Worm (Caenorhabditis elegans) whole organism, late embryonic: Measurements from ENCODE around the gene gcy-12.
A peak's percentile ranks its signal among the peaks of the same experiment; 100 is the strongest.

ENCODE experiments used
- C08G9.2 ChIP-seq: sonication (generic microtip); optimal IDR thresholded peaks from 2 replicates; lab custom pipeline; 2016; ENCODE audit warnings: mild to moderate bottlenecking, missing genetic modification characterization, moderate library complexity, missing compliant biosample characterization
- F13H6.1 ChIP-seq: sonication (generic microtip); optimal IDR thresholded peaks from 2 replicates; lab custom pipeline; 2016; ENCODE audit warnings: missing genetic modification characterization, missing compliant biosample characterization
- K09A11.1 ChIP-seq: sonication (generic microtip); optimal IDR thresholded peaks from 2 replicates; lab custom pipeline; 2017; ENCODE audit warnings: antibody characterized with exemption, mild to moderate bottlenecking, missing genetic modification characterization, missing compliant biosample characterization; ENCODE audit not compliant: insufficient read depth
- T23F11.4 ChIP-seq: fragments of 200-800 bp; sonication (Bioruptor generic); optimal IDR thresholded peaks from 2 replicates; lab custom pipeline; 2018; ENCODE audit warnings: mild to moderate bottlenecking, missing genetic modification characterization, missing compliant biosample characterization
- Y22D7AL.16 ChIP-seq: sonication (generic microtip); optimal IDR thresholded peaks from 2 replicates; lab custom pipeline; 2016; ENCODE audit warnings: missing genetic modification characterization, missing compliant biosample characterization
- ahr-1 ChIP-seq: sonication (generic microtip); optimal IDR thresholded peaks from 2 replicates; lab custom pipeline; 2016; ENCODE audit warnings: missing genetic modification characterization, missing compliant biosample characterization
- ama-1 ChIP-seq: fragments of 150-350 bp; optimal IDR thresholded peaks from 2 replicates; lab custom pipeline; 2014
- ceh-18 ChIP-seq: sonication (generic microtip); optimal IDR thresholded peaks from 2 replicates; lab custom pipeline; 2016; ENCODE audit warnings: missing genetic modification characterization, missing compliant biosample characterization
- ceh-24 ChIP-seq: sonication (generic microtip); optimal IDR thresholded peaks from 2 replicates; lab custom pipeline; 2016; ENCODE audit warnings: mild to moderate bottlenecking, missing genetic modification characterization, missing compliant biosample characterization
- ceh-31 ChIP-seq: sonication (generic microtip); optimal IDR thresholded peaks from 2 replicates; lab custom pipeline; 2016; ENCODE audit warnings: missing genetic modification characterization, missing compliant biosample characterization
- ceh-34 ChIP-seq: sonication (generic microtip); optimal IDR thresholded peaks from 2 replicates; lab custom pipeline; 2016; ENCODE audit warnings: mild to moderate bottlenecking, missing genetic modification characterization, missing compliant biosample characterization
- ceh-45 ChIP-seq: fragments of 200-800 bp; sonication (Bioruptor generic); IDR thresholded peaks from 2 replicates; pipeline ENCODE4 v1.3.6; 2022; ENCODE audit warnings: missing genetic modification reagents, missing genetic modification characterization, missing compliant biosample characterization
- ceh-48 ChIP-seq: sonication (generic microtip); optimal IDR thresholded peaks from 2 replicates; lab custom pipeline; 2016; ENCODE audit warnings: missing genetic modification characterization, inconsistent platforms, missing compliant biosample characterization
- elt-2 ChIP-seq: sonication (generic microtip); optimal IDR thresholded peaks from 2 replicates; lab custom pipeline; 2016; ENCODE audit warnings: missing genetic modification reagents, missing genetic modification characterization, missing compliant biosample characterization
- gmeb-2 ChIP-seq: sonication (generic microtip); optimal IDR thresholded peaks from 2 replicates; lab custom pipeline; 2016; ENCODE audit warnings: missing genetic modification characterization, inconsistent platforms, missing compliant biosample characterization
- hlh-15 ChIP-seq: sonication (generic microtip); optimal IDR thresholded peaks from 2 replicates; lab custom pipeline; 2016; ENCODE audit warnings: missing genetic modification characterization, missing compliant biosample characterization
- hlh-30 ChIP-seq: sonication (generic microtip); optimal IDR thresholded peaks from 2 replicates; lab custom pipeline; 2017; ENCODE audit warnings: antibody characterized with exemption, missing genetic modification characterization, missing compliant biosample characterization; ENCODE audit not compliant: insufficient read depth
- madf-2 ChIP-seq: sonication (generic microtip); optimal IDR thresholded peaks from 2 replicates; lab custom pipeline; 2017; ENCODE audit warnings: missing genetic modification characterization, missing compliant biosample characterization
- nfya-1 ChIP-seq: sonication (generic microtip); optimal IDR thresholded peaks from 2 replicates; lab custom pipeline; 2017; ENCODE audit warnings: missing genetic modification characterization, mild to moderate bottlenecking, missing compliant biosample characterization, antibody characterized with exemption, moderate library complexity
- nhr-11 ChIP-seq: fragments of 150-350 bp; optimal IDR thresholded peaks from 2 replicates; lab custom pipeline; 2014; ENCODE audit warnings: missing biosample characterization, missing genetic modification characterization
- nhr-232 ChIP-seq: sonication (generic microtip); optimal IDR thresholded peaks from 2 replicates; lab custom pipeline; 2016; ENCODE audit warnings: missing genetic modification characterization, missing compliant biosample characterization
- pag-3 ChIP-seq: sonication (generic microtip); optimal IDR thresholded peaks from 2 replicates; lab custom pipeline; 2016; ENCODE audit warnings: missing compliant biosample characterization, missing genetic modification characterization, borderline replicate concordance
- pax-1 ChIP-seq: fragments of 150-350 bp; optimal IDR thresholded peaks from 2 replicates; lab custom pipeline; 2014; ENCODE audit warnings: missing biosample characterization, missing genetic modification characterization
- pha-2 ChIP-seq: sonication (generic microtip); optimal IDR thresholded peaks from 2 replicates; lab custom pipeline; 2017; ENCODE audit warnings: mild to moderate bottlenecking, missing genetic modification characterization, missing compliant biosample characterization
- pha-4 ChIP-seq: fragments of 150-350 bp; optimal IDR thresholded peaks from 2 replicates; lab custom pipeline; 2018; ENCODE audit warnings: missing biosample characterization, missing genetic modification reagents, missing genetic modification characterization
- pqm-1 ChIP-seq: sonication (generic microtip); optimal IDR thresholded peaks from 2 replicates; lab custom pipeline; 2016; ENCODE audit warnings: missing genetic modification characterization, missing compliant biosample characterization
- pros-1 ChIP-seq: fragments of 150-350 bp; optimal IDR thresholded peaks from 2 replicates; lab custom pipeline; 2014; ENCODE audit warnings: missing biosample characterization, missing genetic modification reagents, missing genetic modification characterization
- ref-2 ChIP-seq: sonication (generic microtip); optimal IDR thresholded peaks from 2 replicates; lab custom pipeline; 2016; ENCODE audit warnings: missing genetic modification characterization, missing compliant biosample characterization
- rnt-1 ChIP-seq: sonication (generic microtip); optimal IDR thresholded peaks from 2 replicates; lab custom pipeline; 2016; ENCODE audit warnings: missing genetic modification characterization, missing compliant biosample characterization
- sdc-2 ChIP-seq: sonication (generic microtip); optimal IDR thresholded peaks from 2 replicates; lab custom pipeline; 2016; ENCODE audit warnings: missing genotype, missing genetic modification characterization, missing compliant biosample characterization
- sox-2 ChIP-seq: fragments of 200-800 bp; sonication (Bioruptor generic); IDR thresholded peaks from 2 replicates; pipeline ENCODE4 v1.3.6; 2022; ENCODE audit warnings: missing genetic modification reagents, missing genetic modification characterization, missing compliant biosample characterization
- sox-4 ChIP-seq: sonication (generic microtip); optimal IDR thresholded peaks from 2 replicates; lab custom pipeline; 2017; ENCODE audit warnings: mild to moderate bottlenecking, missing genetic modification characterization, inconsistent platforms, missing compliant biosample characterization
- syd-9 ChIP-seq: sonication (generic microtip); optimal IDR thresholded peaks from 2 replicates; lab custom pipeline; 2016; ENCODE audit warnings: mild to moderate bottlenecking, missing genetic modification characterization, moderate library complexity, missing compliant biosample characterization
- tbx-2 ChIP-seq: sonication (generic microtip); optimal IDR thresholded peaks from 2 replicates; lab custom pipeline; 2016; ENCODE audit warnings: missing genetic modification characterization, missing compliant biosample characterization
- tbx-7 ChIP-seq: sonication (generic microtip); optimal IDR thresholded peaks from 2 replicates; lab custom pipeline; 2016; ENCODE audit warnings: missing genotype, missing genetic modification characterization, missing compliant biosample characterization
- unc-42 ChIP-seq: sonication (generic microtip); optimal IDR thresholded peaks from 2 replicates; lab custom pipeline; 2016; ENCODE audit warnings: missing genotype, missing genetic modification characterization, missing compliant biosample characterization
- unc-55 ChIP-seq: sonication (generic microtip); optimal IDR thresholded peaks from 2 replicates; lab custom pipeline; 2017; ENCODE audit warnings: missing biosample characterization, missing genetic modification reagents, missing genetic modification characterization
- unc-86 ChIP-seq: sonication (generic microtip); optimal IDR thresholded peaks from 2 replicates; lab custom pipeline; 2016; ENCODE audit warnings: missing genetic modification characterization, missing compliant biosample characterization
- zip-5 ChIP-seq: sonication (generic microtip); optimal IDR thresholded peaks from 2 replicates; lab custom pipeline; 2016; ENCODE audit warnings: missing genetic modification characterization, missing compliant biosample characterization

Gene gcy-12

ce11 chrII:5336660-5337494 lies 25.0 kb downstream of the gcy-12 start:
- TF ChIP-seq rnt-1 (tag; lab: Kevin White, UChicago), result no peak
- no peak for TF ChIP-seq syd-9 (tag; lab: Kevin White, UChicago)
- TF ChIP-seq ceh-18 (tag; lab: Kevin White, UChicago), result peak; percentile 71
- TF ChIP-seq unc-86 (tag; lab: Kevin White, UChicago), result no peak
- TF ChIP-seq ahr-1 (tag; lab: Kevin White, UChicago), result no peak
- peak; percentile 64 for TF ChIP-seq elt-2 (tag; lab: Kevin White, UChicago)
- TF ChIP-seq madf-2 (tag; lab: Kevin White, UChicago), result no peak
- TF ChIP-seq Y22D7AL.16 (tag; lab: Kevin White, UChicago), result no peak
- TF ChIP-seq unc-55 (GFP tag; lab: Kevin White, UChicago), result peak; percentile 35
- TF ChIP-seq gmeb-2, result no peak
- TF ChIP-seq C08G9.2, result no peak
- TF ChIP-seq nfya-1, result peak; percentile 54
- no peak for TF ChIP-seq zip-5 (tag; lab: Kevin White, UChicago)
- peak; percentile 33 for TF ChIP-seq ceh-34 (tag; lab: Kevin White, UChicago)
- peak; percentile 62 for TF ChIP-seq ceh-31 (tag; lab: Kevin White, UChicago)
- peak; percentile 15 for TF ChIP-seq ama-1
- TF ChIP-seq tbx-2 (tag; lab: Kevin White, UChicago), result peak; percentile 56
- TF ChIP-seq F13H6.1 (tag; lab: Kevin White, UChicago), result peak; percentile 28
- peak; percentile 52 for TF ChIP-seq unc-42
- TF ChIP-seq sdc-2 (tag; lab: Kevin White, UChicago), result no peak
- TF ChIP-seq pqm-1 (tag; lab: Kevin White, UChicago), result peak; percentile 30

ce11 chrII:5337495-5337840 lies 25.6 kb downstream of the gcy-12 start:
- TF ChIP-seq ceh-45 (GFP tag; lab: Robert Waterston, UW), result no peak
- TF ChIP-seq pag-3 (tag; lab: Kevin White, UChicago), result no peak
- TF ChIP-seq nhr-11 (tag; lab: Kevin White, UChicago), result no peak
- no peak for TF ChIP-seq tbx-7 (tag; lab: Kevin White, UChicago)
- TF ChIP-seq sox-2 (GFP tag; lab: Robert Waterston, UW), result no peak
- TF ChIP-seq sdc-2 (tag; lab: Kevin White, UChicago), result no peak
- TF ChIP-seq, all 69 proteins: peak for 0

ce11 chrII:5338301-5338700 lies 26.5 kb downstream of the gcy-12 start:
- TF ChIP-seq nhr-11 (tag; lab: Kevin White, UChicago) (no peak), hlh-30 (peak; percentile 0)

DNA sequence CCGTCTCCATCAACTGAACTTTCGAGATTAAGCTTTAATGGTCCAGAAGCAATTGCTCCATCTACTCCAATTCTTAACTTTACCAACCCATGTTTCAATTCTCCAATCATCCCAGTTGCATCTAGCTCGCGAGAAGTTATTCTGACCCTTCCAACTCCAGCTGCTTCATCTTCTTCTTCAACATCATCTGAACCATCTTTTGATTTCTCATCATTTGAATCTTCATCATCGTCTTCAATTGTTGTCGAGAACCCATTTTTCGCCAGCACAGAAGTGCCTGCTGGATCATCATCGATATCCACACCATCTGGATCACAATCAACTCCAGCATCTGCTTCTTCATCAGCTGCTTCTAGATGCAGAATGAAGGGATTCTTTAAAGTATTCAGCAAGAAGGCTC lies 27.7 kb downstream of the gcy-12 start:
- TF ChIP-seq pha-4 (tag; lab: Kevin White, UChicago) (no peak), ceh-48 (tag; lab: Kevin White, UChicago) (no peak), nfya-1 (no peak), nhr-232 (tag; lab: Kevin White, UChicago) (no peak), ceh-45 (GFP tag; lab: Robert Waterston, UW) (no peak), sox-4 (tag; lab: Kevin White, UChicago) (no peak), rnt-1 (tag; lab: Kevin White, UChicago) (no peak), unc-55 (GFP tag; lab: Kevin White, UChicago) (no peak), pax-1 (tag; lab: Kevin White, UChicago) (no peak), ceh-24 (tag; lab: Kevin White, UChicago) (no peak), pros-1 (tag; lab: Kevin White, UChicago) (no peak), pha-2 (tag; lab: Kevin White, UChicago) (no peak), F13H6.1 (tag; lab: Kevin White, UChicago) (no peak), K09A11.1 (tag; lab: Kevin White, UChicago) (no peak), T23F11.4 (GFP tag; lab: Kevin White, UChicago) (no peak), hlh-15 (no peak), elt-2 (tag; lab: Kevin White, UChicago) (no peak), unc-86 (tag; lab: Kevin White, UChicago) (no peak), pag-3 (tag; lab: Kevin White, UChicago) (no peak), ref-2 (tag; lab: Kevin White, UChicago) (no peak)
